Worm (Caenorhabditis elegans) whole organism, L4/young adult: ENCODE measurements around the gene C13A10.1.
A peak's percentile ranks its signal among the peaks of the same experiment; 100 is the strongest.

ENCODE experiments used
- W03F9.2 ChIP-seq: fragments of 150-350 bp; optimal IDR thresholded peaks from 2 replicates; lab custom pipeline; 2014; ENCODE audit warnings: missing biosample characterization, missing genetic modification characterization
- dao-5 ChIP-seq: sonication (generic microtip); optimal IDR thresholded peaks from 2 replicates; lab custom pipeline; 2016; ENCODE audit warnings: missing genotype, missing genetic modification characterization, moderate library complexity, missing compliant biosample characterization
- him-1 ChIP-seq: sonication (generic microtip); optimal IDR thresholded peaks from 2 replicates; lab custom pipeline; 2016; ENCODE audit warnings: missing genotype, missing genetic modification reagents, missing genetic modification characterization, missing compliant biosample characterization

C13A10.1 gene

ce11 chrII:1374486-1374885, 19.0 kb upstream of the C13A10.1 start:
- TF ChIP-seq W03F9.2 (tag; lab: Kevin White, UChicago) = no peak
- no peak for TF ChIP-seq dao-5 (tag; lab: Kevin White, UChicago)
- no peak for TF ChIP-seq him-1 (tag; lab: Kevin White, UChicago)

DNA sequence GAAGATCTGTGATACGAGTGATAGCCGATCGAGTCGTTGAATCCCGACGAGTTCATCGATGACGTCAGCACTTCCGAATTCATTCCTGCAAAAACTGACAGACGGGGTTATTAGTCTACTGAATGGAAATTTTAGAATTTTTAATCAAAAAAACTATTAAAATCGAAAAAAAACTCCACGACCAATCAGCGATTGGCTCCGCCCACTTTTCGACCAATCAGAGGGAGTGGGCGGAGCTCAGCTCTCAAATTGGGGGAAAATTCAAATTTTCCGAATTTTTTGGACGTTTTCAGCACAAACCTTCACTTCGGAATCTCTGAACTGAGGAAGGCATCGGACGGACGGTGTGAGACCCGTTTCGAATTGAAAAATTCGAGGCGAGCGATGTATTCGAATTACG, 17.5 kb upstream of the C13A10.1 start:
- TF ChIP-seq W03F9.2 (tag; lab: Kevin White, UChicago) (no peak), dao-5 (tag; lab: Kevin White, UChicago) (no peak), him-1 (tag; lab: Kevin White, UChicago) (no peak)

DNA sequence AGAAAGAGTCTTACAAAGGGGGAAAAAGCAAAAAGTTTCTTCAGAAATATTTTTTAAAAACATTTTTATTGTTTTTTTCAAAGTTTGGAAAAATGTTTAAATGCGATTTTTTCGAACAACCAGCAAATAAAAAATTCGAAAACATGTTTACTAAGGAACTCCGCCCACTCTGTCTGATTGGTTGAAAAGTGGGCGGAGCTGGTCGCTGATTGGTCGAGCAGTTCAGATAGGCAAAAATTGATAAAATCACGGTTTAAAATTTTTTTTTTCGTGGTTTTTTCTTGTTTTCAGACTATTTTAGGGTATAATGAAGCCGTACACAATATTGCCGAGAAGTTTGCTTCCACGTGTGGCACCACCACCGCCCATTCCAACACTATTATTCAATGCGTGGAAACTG, 16.7 kb upstream of the C13A10.1 start:
- TF ChIP-seq him-1 (tag; lab: Kevin White, UChicago) = no peak
- TF ChIP-seq W03F9.2 (tag; lab: Kevin White, UChicago) = no peak
- no peak for TF ChIP-seq dao-5 (tag; lab: Kevin White, UChicago)

DNA sequence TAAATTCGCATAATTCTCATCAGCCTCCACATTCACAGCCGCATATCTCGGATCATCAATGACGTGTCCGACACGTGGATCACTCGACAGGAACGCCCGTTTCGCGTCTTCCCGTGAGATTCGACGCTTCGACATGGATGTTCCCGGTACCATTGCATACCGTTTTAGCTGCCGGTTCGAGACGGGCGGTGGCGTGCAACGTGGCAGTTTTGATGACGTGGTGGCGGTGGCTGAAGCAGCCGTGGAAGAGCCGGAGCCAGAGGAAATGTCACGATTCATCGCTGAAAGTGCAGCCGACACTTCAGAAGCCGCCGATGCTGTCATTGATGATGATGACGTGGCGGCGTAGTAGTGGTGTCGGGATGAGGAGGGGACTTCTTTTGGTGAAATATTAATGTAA, 16.1 kb upstream of the C13A10.1 start:
- TF ChIP-seq W03F9.2 (tag; lab: Kevin White, UChicago) = no peak
- TF ChIP-seq him-1 (tag; lab: Kevin White, UChicago) = no peak
- TF ChIP-seq dao-5 (tag; lab: Kevin White, UChicago) = no peak

DNA sequence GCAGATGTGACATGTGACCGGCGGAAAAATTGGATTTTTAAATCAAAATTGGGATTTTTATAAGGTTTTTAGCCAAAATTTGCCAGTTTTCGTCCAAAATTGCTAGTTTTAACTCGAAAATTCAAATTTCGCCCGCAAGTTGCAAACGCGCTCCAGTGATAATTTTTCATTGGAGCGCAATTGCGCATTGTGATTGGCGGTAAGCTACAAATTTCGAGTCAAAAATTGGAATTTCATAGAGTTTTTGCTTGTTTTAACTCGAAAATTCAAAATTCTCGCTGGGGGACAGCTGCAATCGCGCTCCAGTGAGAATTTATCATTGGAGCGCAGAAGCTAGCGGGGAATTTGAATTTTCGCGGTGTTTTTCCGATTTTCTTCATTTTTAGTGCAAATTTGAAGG, 13.9 kb upstream of the C13A10.1 start:
- TF ChIP-seq dao-5 (tag; lab: Kevin White, UChicago) (no peak), him-1 (tag; lab: Kevin White, UChicago) (no peak), W03F9.2 (tag; lab: Kevin White, UChicago) (no peak)

ce11 chrII:1368756-1369155, 13.3 kb upstream of the C13A10.1 start:
- TF ChIP-seq dao-5 (tag; lab: Kevin White, UChicago) = no peak
- TF ChIP-seq him-1 (tag; lab: Kevin White, UChicago) = no peak
- no peak for TF ChIP-seq W03F9.2 (tag; lab: Kevin White, UChicago)

DNA sequence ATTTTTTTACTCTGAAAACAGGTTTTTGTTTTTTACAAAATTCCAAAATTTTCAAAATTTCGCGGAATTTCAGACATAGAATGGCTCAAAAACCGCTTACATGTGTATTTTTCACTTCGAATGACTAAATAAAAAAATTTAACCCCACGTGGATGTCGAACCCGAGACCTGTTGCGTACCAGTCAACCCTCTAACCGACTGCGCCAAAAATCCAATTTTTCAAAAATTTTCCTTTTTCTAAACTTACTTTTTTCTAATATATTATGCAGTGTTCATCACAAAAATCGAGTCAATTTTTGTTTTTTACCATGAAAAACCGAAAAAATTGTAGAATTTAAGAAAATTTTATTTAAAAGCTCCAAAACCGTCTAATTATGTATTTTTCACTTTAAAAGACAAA, 10.5 kb upstream of the C13A10.1 start:
- TF ChIP-seq him-1 (tag; lab: Kevin White, UChicago) = no peak
- no peak for TF ChIP-seq W03F9.2 (tag; lab: Kevin White, UChicago)
- no peak for TF ChIP-seq dao-5 (tag; lab: Kevin White, UChicago)

DNA sequence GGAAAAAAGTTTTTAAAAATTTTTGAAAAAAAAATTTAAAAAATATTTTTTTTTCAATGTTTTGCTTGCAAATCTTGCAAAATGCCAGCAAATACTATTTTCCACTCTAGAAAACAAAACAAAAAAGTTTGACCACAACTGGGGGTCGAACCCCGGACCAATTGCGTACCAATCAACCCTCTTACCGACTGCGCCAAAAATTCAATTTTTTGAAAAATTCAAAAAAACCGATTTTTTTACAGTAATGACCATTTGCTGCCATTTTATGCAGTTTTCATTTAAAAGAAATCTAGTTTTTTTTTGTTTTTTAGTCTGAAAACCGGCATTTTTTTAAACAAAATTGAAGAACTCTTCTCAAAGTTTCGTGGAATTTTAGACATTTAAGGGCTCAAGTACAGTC, 7.0 kb upstream of the C13A10.1 start:
- TF ChIP-seq W03F9.2 (tag; lab: Kevin White, UChicago) (no peak), him-1 (tag; lab: Kevin White, UChicago) (no peak), dao-5 (tag; lab: Kevin White, UChicago) (no peak)

ce11 chrII:1360257-1360656, 4.8 kb upstream of the C13A10.1 start:
- TF ChIP-seq W03F9.2 (tag; lab: Kevin White, UChicago) (no peak), him-1 (tag; lab: Kevin White, UChicago) (no peak), dao-5 (tag; lab: Kevin White, UChicago) (no peak)

DNA sequence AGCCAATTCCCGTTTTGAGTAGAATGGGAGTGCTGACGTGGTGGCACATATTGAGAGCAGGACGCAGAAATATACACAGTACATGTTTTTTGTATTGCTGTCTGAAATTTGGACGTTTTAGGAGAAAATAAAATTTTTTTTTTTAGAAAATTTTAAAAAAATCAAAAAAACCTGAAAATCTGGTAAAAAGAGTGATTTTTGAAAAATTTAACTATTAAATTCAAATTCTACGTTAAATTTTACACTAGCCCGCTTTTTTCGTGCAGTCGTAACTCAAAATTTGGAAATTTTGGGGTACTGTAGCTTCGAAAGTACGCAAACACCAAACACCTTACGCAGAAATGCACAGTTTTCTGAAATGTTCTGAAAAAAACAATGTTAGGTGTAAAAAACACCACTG, 2.5 kb upstream of the C13A10.1 start, which contains the start of gene C13A10.2:
Gene C13A10.2, minus strand, starts transcription at position 101 of the 400 bp plus-strand sequence.
- TF ChIP-seq dao-5 (tag; lab: Kevin White, UChicago) (no peak), W03F9.2 (tag; lab: Kevin White, UChicago) (no peak), him-1 (tag; lab: Kevin White, UChicago) (no peak)

DNA sequence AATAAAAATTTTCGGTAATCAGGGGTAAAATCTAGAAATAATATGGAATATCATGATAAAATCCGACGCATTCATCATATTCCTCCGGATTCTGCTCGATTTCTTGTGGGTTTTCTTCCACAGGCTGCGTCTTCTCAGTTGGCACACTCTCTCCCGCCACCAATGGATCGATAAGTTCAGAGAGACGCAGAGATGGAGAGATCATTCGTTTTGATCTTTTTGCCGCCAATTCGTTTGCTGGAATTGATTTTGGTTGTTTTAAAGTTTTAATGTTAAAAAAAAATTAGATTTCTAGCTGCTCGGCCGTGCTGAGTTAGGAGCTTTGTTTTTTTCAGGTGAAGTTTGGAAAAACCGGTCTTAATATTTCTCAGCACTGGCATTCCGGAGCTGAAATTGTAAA, 1.8 kb upstream of the C13A10.1 start:
- TF ChIP-seq W03F9.2 (tag; lab: Kevin White, UChicago) (no peak), him-1 (tag; lab: Kevin White, UChicago) (no peak), dao-5 (tag; lab: Kevin White, UChicago) (no peak)

DNA sequence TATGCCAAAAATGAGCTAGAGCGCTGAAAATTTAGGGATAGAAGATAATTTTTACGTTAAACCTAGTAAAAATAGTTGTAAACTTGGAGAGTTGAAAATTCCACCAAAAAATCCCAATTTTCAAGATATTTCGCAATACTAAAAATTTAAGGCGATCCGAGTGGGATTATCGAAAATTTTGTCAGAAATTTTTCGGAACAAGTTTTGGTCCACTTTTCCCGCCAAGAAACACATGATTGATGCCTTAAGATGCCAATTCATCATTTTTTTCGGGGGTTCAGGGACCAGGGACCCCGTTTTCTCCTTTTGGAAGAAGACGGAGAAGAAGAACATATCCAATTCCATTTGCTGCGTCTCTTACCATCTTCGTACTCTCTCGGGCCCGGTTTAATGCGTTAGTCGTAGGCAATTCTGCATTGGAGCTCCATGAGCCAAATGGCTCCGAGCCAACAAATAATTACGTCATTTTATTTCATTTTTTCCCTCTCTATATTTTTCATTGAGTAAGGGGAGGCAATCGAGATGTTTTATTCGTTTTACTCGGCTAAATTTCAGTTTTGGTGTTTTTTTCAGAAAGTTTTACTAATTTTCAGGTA, 10.8 kb downstream of the C13A10.1 start:
- TF ChIP-seq him-1 (tag; lab: Kevin White, UChicago) = peak; percentile 35
- no peak for TF ChIP-seq W03F9.2 (tag; lab: Kevin White, UChicago)
- TF ChIP-seq dao-5 (tag; lab: Kevin White, UChicago) = no peak

DNA sequence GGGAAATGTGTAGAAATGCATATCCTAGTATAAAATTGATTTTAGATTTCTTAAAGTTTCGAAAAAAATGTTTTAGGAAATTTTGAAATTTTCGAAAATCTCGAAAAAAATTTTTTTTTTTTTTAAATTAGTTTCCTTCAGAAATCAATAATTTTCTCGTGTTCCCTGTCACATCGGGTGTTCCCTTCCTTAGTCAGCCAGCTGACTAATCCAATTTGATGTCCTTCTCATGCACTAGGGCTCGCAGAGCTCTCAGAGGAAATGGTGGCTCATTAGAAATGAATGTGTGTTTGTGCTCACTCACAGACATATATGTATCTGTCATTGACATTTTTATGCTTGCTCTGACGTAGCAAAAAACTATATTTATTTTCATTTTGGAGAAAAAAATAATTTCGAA, 11.7 kb downstream of the C13A10.1 start:
- TF ChIP-seq dao-5 (tag; lab: Kevin White, UChicago) = no peak
- no peak for TF ChIP-seq W03F9.2 (tag; lab: Kevin White, UChicago)

- peak; percentile 15 for TF ChIP-seq him-1 (tag; lab: Kevin White, UChicago)
- TF ChIP-seq W03F9.2 (tag; lab: Kevin White, UChicago) = no peak
- TF ChIP-seq dao-5 (tag; lab: Kevin White, UChicago) = no peak
These were observed 14.0 kb downstream of the C13A10.1 start for ce11 chrII:1341416-1341815.
